Fruit fly (Drosophila melanogaster) whole organism, embryonic: ENCODE measurements around the gene stet.
A peak's percentile ranks its signal among the peaks of the same experiment; 100 is the strongest.

ENCODE experiments used
- Ada2b ChIP-seq: fragments of 200-800 bp; sonication (Bioruptor generic); IDR thresholded peaks from 2 replicates; pipeline ENCODE4 v1.3.6; 2022; ENCODE audit warnings: missing biosample characterization, missing genetic modification characterization
- CG10565 ChIP-seq: fragments of 200-800 bp; sonication (Bioruptor generic); optimal IDR thresholded peaks from 3 replicates; lab custom pipeline; 2016; ENCODE audit warnings: missing biosample characterization, mild to moderate bottlenecking, missing genetic modification characterization
- CG11085 ChIP-seq: fragments of 200-800 bp; sonication (Bioruptor generic); IDR thresholded peaks from 2 replicates; pipeline ENCODE4 v1.3.6; 2022; ENCODE audit warnings: missing biosample characterization, missing genetic modification characterization
- CG12071 ChIP-seq: fragments of 200-800 bp; sonication (Bioruptor generic); optimal IDR thresholded peaks from 3 replicates; lab custom pipeline; 2018; ENCODE audit warnings: missing biosample characterization, mild to moderate bottlenecking, missing genetic modification characterization
- CG1233 ChIP-seq: fragments of 200-800 bp; sonication (Bioruptor generic); optimal IDR thresholded peaks from 4 replicates; lab custom pipeline; 2018; ENCODE audit warnings: missing biosample characterization, mild to moderate bottlenecking, missing genetic modification characterization
- CG13624 ChIP-seq: fragments of 200-800 bp; sonication (Bioruptor generic); optimal IDR thresholded peaks from 2 replicates; lab custom pipeline; 2016; ENCODE audit warnings: missing biosample characterization, missing genetic modification characterization
- CG14014 ChIP-seq: fragments of 200-800 bp; sonication (Bioruptor generic); IDR thresholded peaks from 2 replicates; pipeline ENCODE4 v1.3.6; 2022; ENCODE audit warnings: missing biosample characterization, missing genetic modification characterization
- CG15073 ChIP-seq: fragments of 200-800 bp; sonication (Bioruptor generic); optimal IDR thresholded peaks from 2 replicates; lab custom pipeline; 2016; ENCODE audit warnings: missing biosample characterization, missing genetic modification characterization
- CG16779 ChIP-seq: fragments of 200-800 bp; sonication (Bioruptor generic); IDR thresholded peaks from 2 replicates; pipeline ENCODE4 v1.3.6; 2022; ENCODE audit warnings: missing biosample characterization, missing genetic modification characterization
- CG17361 ChIP-seq: fragments of 200-800 bp; sonication (Bioruptor generic); IDR thresholded peaks from 3 replicates; pipeline ENCODE4 v1.3.6; 2022; ENCODE audit warnings: missing biosample characterization, missing genetic modification characterization
- CG3281 ChIP-seq: fragments of 200-800 bp; sonication (Bioruptor generic); optimal IDR thresholded peaks from 3 replicates; lab custom pipeline; 2017; ENCODE audit warnings: missing biosample characterization, mild to moderate bottlenecking, missing genetic modification characterization
- CG34376 ChIP-seq: fragments of 200-800 bp; sonication (Bioruptor generic); optimal IDR thresholded peaks from 2 replicates; lab custom pipeline; 2018; ENCODE audit warnings: missing biosample characterization, mild to moderate bottlenecking, missing genetic modification characterization
- CG4360 ChIP-seq: fragments of 200-800 bp; sonication (Bioruptor generic); IDR thresholded peaks from 2 replicates; pipeline ENCODE4 v1.3.6; 2022; ENCODE audit warnings: missing biosample characterization, missing genetic modification characterization
- CG6689 ChIP-seq: fragments of 200-800 bp; sonication (Bioruptor generic); IDR thresholded peaks from 2 replicates; pipeline ENCODE4 v1.3.6; 2022; ENCODE audit warnings: missing biosample characterization, missing genetic modification characterization
- CG8359 ChIP-seq: fragments of 200-800 bp; sonication (Bioruptor generic); optimal IDR thresholded peaks from 2 replicates; lab custom pipeline; 2017; ENCODE audit warnings: missing biosample characterization, mild to moderate bottlenecking, missing genetic modification characterization, borderline replicate concordance
- CG9797 ChIP-seq: fragments of 200-800 bp; sonication (Bioruptor generic); optimal IDR thresholded peaks from 3 replicates; lab custom pipeline; 2018; ENCODE audit warnings: missing biosample characterization, mild to moderate bottlenecking, missing genetic modification characterization
- D19A ChIP-seq: fragments of 200-800 bp; optimal IDR thresholded peaks from 3 replicates; lab custom pipeline; 2019; ENCODE audit warnings: missing biosample characterization, mild to moderate bottlenecking, missing genetic modification characterization, moderate library complexity
- D19B ChIP-seq: fragments of 200-800 bp; sonication (Bioruptor generic); optimal IDR thresholded peaks from 2 replicates; lab custom pipeline; 2017; ENCODE audit warnings: missing biosample characterization, mild to moderate bottlenecking, missing genetic modification characterization
- Deaf1 ChIP-seq: fragments of 200-800 bp; optimal IDR thresholded peaks from 3 replicates; lab custom pipeline; 2019; ENCODE audit warnings: missing biosample characterization, mild to moderate bottlenecking, missing genetic modification characterization, moderate library complexity
- Dp ChIP-seq: fragments of 200-800 bp; sonication (Bioruptor generic); optimal IDR thresholded peaks from 2 replicates; lab custom pipeline; 2018; ENCODE audit warnings: missing biosample characterization, mild to moderate bottlenecking, missing genetic modification characterization, moderate library complexity
- E2f2 ChIP-seq: fragments of 200-800 bp; sonication (Bioruptor generic); IDR thresholded peaks from 2 replicates; pipeline ENCODE4 v1.3.6; 2022; ENCODE audit warnings: missing biosample characterization, missing genetic modification characterization
- GATAe ChIP-seq: fragments of 200-800 bp; sonication (Bioruptor generic); conservative IDR thresholded peaks from 2 replicates; pipeline ENCODE4 v1.3.6; 2022; ENCODE audit warnings: missing biosample characterization, missing genetic modification characterization
- HLH3B ChIP-seq: fragments of 200-800 bp; sonication (Bioruptor generic); IDR thresholded peaks from 2 replicates; pipeline ENCODE4 v1.3.6; 2022; ENCODE audit warnings: missing biosample characterization, missing genetic modification characterization
- HLH4C ChIP-seq: fragments of 200-800 bp; sonication (Bioruptor generic); IDR thresholded peaks from 3 replicates; pipeline ENCODE4 v1.3.6; 2022; ENCODE audit warnings: missing biosample characterization, missing genetic modification characterization; ENCODE audit not compliant: partially characterized antibody
- HLH54F ChIP-seq: fragments of 200-800 bp; sonication (Bioruptor generic); optimal IDR thresholded peaks from 3 replicates; lab custom pipeline; 2016; ENCODE audit warnings: missing biosample characterization, missing genetic modification characterization
- Max ChIP-seq: fragments of 200-800 bp; sonication (Bioruptor generic); optimal IDR thresholded peaks from 2 replicates; lab custom pipeline; 2016; ENCODE audit warnings: missing biosample characterization, mild to moderate bottlenecking, missing genetic modification characterization
- Neu2 ChIP-seq: fragments of 200-800 bp; sonication (Bioruptor generic); optimal IDR thresholded peaks from 3 replicates; lab custom pipeline; 2016; ENCODE audit warnings: missing biosample characterization, missing genetic modification characterization, borderline replicate concordance
- Sry-δ ChIP-seq: fragments of 200-800 bp; sonication (Bioruptor generic); optimal IDR thresholded peaks from 2 replicates; lab custom pipeline; 2016; ENCODE audit warnings: missing biosample characterization, missing genetic modification characterization
- YL-1 ChIP-seq: fragments of 200-800 bp; sonication (Bioruptor generic); optimal IDR thresholded peaks from 3 replicates; lab custom pipeline; 2017; ENCODE audit warnings: missing biosample characterization, mild to moderate bottlenecking, missing genetic modification characterization
- ac ChIP-seq: fragments of 200-800 bp; sonication (Bioruptor generic); optimal IDR thresholded peaks from 3 replicates; lab custom pipeline; 2017; ENCODE audit warnings: missing biosample characterization, mild to moderate bottlenecking, missing genetic modification characterization
- ash1 ChIP-seq: fragments of 200-800 bp; sonication (Bioruptor generic); optimal IDR thresholded peaks from 2 replicates; lab custom pipeline; 2018; ENCODE audit warnings: missing biosample characterization, mild to moderate bottlenecking, missing genetic modification characterization
- bcd ChIP-seq: fragments of 200-800 bp; sonication (Bioruptor generic); optimal IDR thresholded peaks from 2 replicates; lab custom pipeline; 2017; ENCODE audit warnings: missing biosample characterization, mild to moderate bottlenecking, missing genetic modification characterization
- bigmax ChIP-seq: fragments of 200-800 bp; sonication (Bioruptor generic); optimal IDR thresholded peaks from 2 replicates; lab custom pipeline; 2018; ENCODE audit warnings: missing biosample characterization, mild to moderate bottlenecking, missing genetic modification characterization
- br ChIP-seq: fragments of >200 bp; optimal IDR thresholded peaks from 2 replicates; lab custom pipeline; 2017
- dmrt11E ChIP-seq: fragments of 200-800 bp; sonication (Bioruptor generic); optimal IDR thresholded peaks from 3 replicates; lab custom pipeline; 2018; ENCODE audit warnings: missing biosample characterization, mild to moderate bottlenecking, missing genetic modification characterization, moderate library complexity
- fu2 ChIP-seq: fragments of 200-800 bp; sonication (Bioruptor generic); optimal IDR thresholded peaks from 2 replicates; lab custom pipeline; 2016; ENCODE audit warnings: missing biosample characterization, missing genetic modification characterization
- grn ChIP-seq: fragments of 200-800 bp; sonication (Bioruptor generic); optimal IDR thresholded peaks from 3 replicates; lab custom pipeline; 2017; ENCODE audit warnings: missing biosample characterization, missing genetic modification characterization
- hb ChIP-seq: fragments of 200-800 bp; sonication (Bioruptor generic); IDR thresholded peaks from 3 replicates; pipeline ENCODE4 v1.3.6; 2022; ENCODE audit warnings: missing biosample characterization, missing genetic modification characterization; ENCODE audit not compliant: partially characterized antibody
- hbn ChIP-seq: fragments of 200-800 bp; sonication (Bioruptor generic); IDR thresholded peaks from 2 replicates; pipeline ENCODE4 v1.3.6; 2022; ENCODE audit warnings: missing biosample characterization, missing genetic modification characterization; ENCODE audit not compliant: partially characterized antibody
- inv ChIP-seq: fragments of 200-800 bp; sonication (Bioruptor generic); IDR thresholded peaks from 2 replicates; pipeline ENCODE4 v1.3.6; 2022; ENCODE audit warnings: missing biosample characterization, missing genetic modification characterization; ENCODE audit not compliant: partially characterized antibody
- kni ChIP-seq: fragments of 200-800 bp; sonication (Bioruptor generic); optimal IDR thresholded peaks from 3 replicates; lab custom pipeline; 2017; ENCODE audit warnings: mild to moderate bottlenecking, missing biosample characterization, missing genetic modification reagents, missing genetic modification characterization
- lilli ChIP-seq: fragments of 200-800 bp; sonication (Bioruptor generic); optimal IDR thresholded peaks from 3 replicates; lab custom pipeline; 2016; ENCODE audit warnings: missing biosample characterization, missing genetic modification characterization
- pan ChIP-seq, 4 experiments: fragments of >200 bp in 3 of 4; fragments of 200-800 bp in 1 of 4; sonication (Bioruptor generic) in 1 of 4; optimal IDR thresholded peaks in 3 of 4; IDR thresholded peaks in 1 of 4; 2 replicates each; pipeline versions ENCODE4 v1.3.6 to Lab custom; 2017 to 2022; ENCODE audit warnings: missing biosample characterization in 2 of 4, missing genetic modification characterization in 2 of 4, mixed read lengths in 1 of 4
- peb ChIP-seq: fragments of 200-800 bp; sonication (Bioruptor generic); IDR thresholded peaks from 2 replicates; pipeline ENCODE4 v1.3.6; 2022; ENCODE audit warnings: missing biosample characterization, missing genetic modification characterization
- pfk ChIP-seq: fragments of 200-800 bp; sonication (Bioruptor generic); optimal IDR thresholded peaks from 2 replicates; lab custom pipeline; 2018; ENCODE audit warnings: missing biosample characterization, mild to moderate bottlenecking, missing genetic modification characterization, moderate library complexity
- rib ChIP-seq: fragments of 200-800 bp; sonication (Bioruptor generic); IDR thresholded peaks from 2 replicates; pipeline ENCODE4 v1.3.6; 2022; ENCODE audit warnings: missing biosample characterization, missing genetic modification characterization
- sd ChIP-seq: fragments of 200-800 bp; sonication (Bioruptor generic); optimal IDR thresholded peaks from 3 replicates; lab custom pipeline; 2018; ENCODE audit warnings: missing biosample characterization, mild to moderate bottlenecking, missing genetic modification characterization, moderate library complexity
- vfl ChIP-seq: fragments of 200-800 bp; sonication (Bioruptor generic); optimal IDR thresholded peaks from 2 replicates; lab custom pipeline; 2016; ENCODE audit warnings: missing biosample characterization, missing genetic modification characterization
- wdn ChIP-seq: fragments of 200-800 bp; sonication (Bioruptor generic); IDR thresholded peaks from 2 replicates; pipeline ENCODE4 v1.3.6; 2022; ENCODE audit warnings: missing biosample characterization, missing genetic modification characterization

stet gene

dm6 chr3L:1502086-1502893 lies 12.9 kb upstream of the stet start, which contains the start of the genes hfp and Psa (continued):
- TF ChIP-seq Sry-δ (GFP tag; lab: Kevin White, UChicago) (peak; percentile 90), CG3281 (GFP tag; lab: Kevin White, UChicago) (no peak), CG11085 (no peak), CG16779 (GFP tag; lab: Robert Waterston, UW) (no peak), pan (optimal IDR thresholded peaks at IDR 0.05; lab: Kevin White, UChicago) (no peak), pan (GFP tag; optimal IDR thresholded peaks at IDR 0.05 in 1 of 2, IDR thresholded peaks at IDR 0.05 in 1 of 2) (no peak), CG14014 (GFP tag; lab: Robert Waterston, UW) (no peak), HLH4C (GFP tag; lab: Robert Waterston, UW) (peak; percentile 91), bcd (no peak), wdn (GFP tag; lab: Robert Waterston, UW) (no peak), CG15073 (GFP tag; lab: Kevin White, UChicago) (no peak), CG10565 (GFP tag; lab: Kevin White, UChicago) (no peak), hbn (GFP tag; lab: Robert Waterston, UW) (peak; percentile 60), CG8359 (GFP tag; lab: Kevin White, UChicago) (no peak), HLH3B (no peak), Ada2b (GFP tag; lab: Robert Waterston, UW) (no peak), CG17361 (GFP tag; lab: Robert Waterston, UW) (no peak), br (lab: Kevin White, UChicago) (no peak), bigmax (GFP tag; lab: Kevin White, UChicago) (no peak), inv (GFP tag; lab: Robert Waterston, UW) (peak; percentile 35; the same call in 1 of the 2 replicates), lilli (GFP tag; lab: Kevin White, UChicago) (no peak), ash1 (GFP tag; lab: Kevin White, UChicago) (no peak), Max (GFP tag; lab: Kevin White, UChicago) (no peak), YL-1 (GFP tag; lab: Kevin White, UChicago) (peak; percentile 89), CG12071 (GFP tag; lab: Kevin White, UChicago) (no peak), GATAe (GFP tag; lab: Robert Waterston, UW) (no peak), rib (GFP tag; lab: Robert Waterston, UW) (0 out of 2 replicates have a peak, but pooled peaks have one; percentile 9), CG1233 (no peak), CG9797 (GFP tag; lab: Kevin White, UChicago) (peak; percentile 25), sd (no peak), CG6689 (GFP tag; lab: Robert Waterston, UW) (no peak), dmrt11E (tag; lab: Kevin White, UChicago) (no peak), hb (GFP tag; lab: Robert Waterston, UW) (peak; percentile 70; the same call in 1 of the 3 replicates), pfk (peak; percentile 14), Neu2 (peak; percentile 67), ac (no peak), vfl (no peak), CG13624 (GFP tag; lab: Kevin White, UChicago) (peak; percentile 1), peb (GFP tag; lab: Robert Waterston, UW) (no peak), grn (GFP tag; lab: Kevin White, UChicago) (no peak), Deaf1 (tag; lab: Kevin White, UChicago) (no peak), fu2 (no peak), E2f2 (GFP tag; lab: Robert Waterston, UW) (peak; percentile 83), kni (GFP tag; lab: Kevin White, UChicago) (no peak), CG4360 (GFP tag; lab: Robert Waterston, UW) (no peak), D19A (tag; lab: Kevin White, UChicago) (peak; percentile 18), CG34376 (GFP tag; lab: Kevin White, UChicago) (peak; percentile 35), D19B (GFP tag; lab: Kevin White, UChicago) (no peak), HLH54F (no peak), Dp (peak; percentile 79)
